Worm (Caenorhabditis elegans) whole organism, midembryonic: ENCODE results near the gene T13F2.2.

Experiments used
- ref-1 ChIP-seq: fragments of 200-800 bp; sonication (Bioruptor generic); conservative IDR thresholded peaks from 2 replicates; pipeline ENCODE4 v1.3.6; 2022; ENCODE audit warnings: missing genetic modification reagents, missing genetic modification characterization, missing compliant biosample characterization
- tab-1 ChIP-seq: fragments of 200-800 bp; sonication (Bioruptor generic); IDR thresholded peaks from 2 replicates; pipeline ENCODE4 v1.3.6; 2022; ENCODE audit warnings: missing genetic modification characterization, missing compliant biosample characterization

- no peak for TF ChIP-seq ref-1 (GFP tag; lab: Robert Waterston, UW)
- no peak for TF ChIP-seq tab-1 (GFP tag; lab: Robert Waterston, UW)
Measured at ce11 chrIV:9832586-9832985, 35.4 kb upstream of the T13F2.2 start, which contains the start of gene kin-21.
